Fruit fly (Drosophila melanogaster): ENCODE results near the gene CG32086.
A peak's percentile ranks its signal among the peaks of the same experiment; 100 is the strongest.

CG32086 gene

dm6 chr3L:11609153-11609809 is 25.4 kb upstream of the CG32086 start, which contains the start of gene Duba (continued):
- peak; percentile 51 for TF ChIP-seq pzg (GFP tag; optimal IDR thresholded peaks at IDR 0.05)
- TF ChIP-seq gfzf (GFP tag; optimal IDR thresholded peaks at IDR 0.05) = peak; percentile 86
- no peak for TF ChIP-seq lola (GFP tag; optimal IDR thresholded peaks at IDR 0.05)
- TF ChIP-seq Hr3 (GFP tag; optimal IDR thresholded peaks at IDR 0.05) = no peak
- no peak for TF ChIP-seq gcm2 (GFP tag; optimal IDR thresholded peaks at IDR 0.05)
- no peak for TF ChIP-seq HmgZ (tag; optimal IDR thresholded peaks at IDR 0.05)
- peak; percentile 27; the same call in 1 of the 2 replicates for TF ChIP-seq Ptx1 (GFP tag; IDR thresholded peaks at IDR 0.05)
- peak; percentile 29; the same call in 1 of the 2 replicates for TF ChIP-seq Bgb (GFP tag; IDR thresholded peaks at IDR 0.05; ENCODE audit: partially characterized antibody)
- no peak for TF ChIP-seq tll (GFP tag; optimal IDR thresholded peaks at IDR 0.05)
- peak; percentile 83 for TF ChIP-seq MESR4 (GFP tag; optimal IDR thresholded peaks at IDR 0.05)
- no peak for TF ChIP-seq Jarid2 (GFP tag; optimal IDR thresholded peaks at IDR 0.05)
- no peak for TF ChIP-seq gsb (GFP tag; IDR thresholded peaks at IDR 0.05)
- TF ChIP-seq CG13287 (GFP tag; IDR thresholded peaks at IDR 0.05; ENCODE audit: partially characterized antibody) = peak; percentile 15; the same call in 1 of the 2 replicates
- peak; percentile 71 for TF ChIP-seq Med (GFP tag)
- no peak for TF ChIP-seq Aef1 (GFP tag; IDR thresholded peaks at IDR 0.05)
- no peak for TF ChIP-seq E2f2 (GFP tag; IDR thresholded peaks at IDR 0.05)
- no peak for TF ChIP-seq CG6854 (GFP tag; optimal IDR thresholded peaks at IDR 0.05)
- TF ChIP-seq btn (GFP tag; optimal IDR thresholded peaks at IDR 0.05) = no peak
- no peak for TF ChIP-seq en (GFP tag; optimal IDR thresholded peaks at IDR 0.05)
- TF ChIP-seq esg (GFP tag; conservative IDR thresholded peaks at IDR 0.05) = no peak
- peak; percentile 89 for TF ChIP-seq CG2116 (GFP tag; optimal IDR thresholded peaks at IDR 0.05)
- TF ChIP-seq so (GFP tag; IDR thresholded peaks at IDR 0.05) = no peak
- TF ChIP-seq run (tag; optimal IDR thresholded peaks at IDR 0.05) = no peak
- no peak for TF ChIP-seq caup (GFP tag; optimal IDR thresholded peaks at IDR 0.05; ENCODE audit: severe bottlenecking)
- TF ChIP-seq dimm (GFP tag; IDR thresholded peaks at IDR 0.05) = no peak
- TF ChIP-seq dmrt11E (tag; optimal IDR thresholded peaks at IDR 0.05) = no peak
- TF ChIP-seq slbo (GFP tag; IDR thresholded peaks at IDR 0.05) = peak; percentile 42; the same call in 1 of the 2 replicates
- peak; percentile 24 for TF ChIP-seq Xbp1 (GFP tag; optimal IDR thresholded peaks at IDR 0.05)
- TF ChIP-seq Sin3A (optimal IDR thresholded peaks at IDR 0.05) = no peak
- TF ChIP-seq CTCF (GFP tag; optimal IDR thresholded peaks at IDR 0.05) = peak; percentile 73
- peak; percentile 56 for TF ChIP-seq Lhr (GFP tag; optimal IDR thresholded peaks at IDR 0.05)
- no peak for TF ChIP-seq pho (GFP tag; optimal IDR thresholded peaks at IDR 0.05)
- no peak for TF ChIP-seq CG31388 (GFP tag; optimal IDR thresholded peaks at IDR 0.05)

dm6 chr3L:11604227-11604626 is 20.4 kb upstream of the CG32086 start:
- TF ChIP-seq Dfd (GFP tag; optimal IDR thresholded peaks at IDR 0.05) (peak in 1 of 2 experiments; percentile 83), eve (GFP tag; optimal IDR thresholded peaks at IDR 0.05) (no peak)

- no peak for TF ChIP-seq tna (GFP tag; IDR thresholded peaks at IDR 0.05; ENCODE audit: partially characterized antibody)
- TF ChIP-seq CG34224 (GFP tag; IDR thresholded peaks at IDR 0.05; ENCODE audit: partially characterized antibody) = no peak
- TF ChIP-seq ase (GFP tag; IDR thresholded peaks at IDR 0.05) = no peak
- no peak for TF ChIP-seq B-H2 (GFP tag; optimal IDR thresholded peaks at IDR 0.05)
- peak; percentile 36 for TF ChIP-seq CG13894 (tag; optimal IDR thresholded peaks at IDR 0.05)
- TF ChIP-seq CG10543 (GFP tag; optimal IDR thresholded peaks at IDR 0.05) = no peak
- TF ChIP-seq mam (GFP tag; optimal IDR thresholded peaks at IDR 0.05) = no peak
- no peak for TF ChIP-seq gfzf (GFP tag; optimal IDR thresholded peaks at IDR 0.05)
- TF ChIP-seq CG7357 (GFP tag; IDR thresholded peaks at IDR 0.05) = no peak
- TF ChIP-seq stc (GFP tag; IDR thresholded peaks at IDR 0.05) = no peak
- no peak for TF ChIP-seq pfk (GFP tag; optimal IDR thresholded peaks at IDR 0.05)
- TF ChIP-seq otp (GFP tag; IDR thresholded peaks at IDR 0.05) = no peak
- TF ChIP-seq al (GFP tag; IDR thresholded peaks at IDR 0.05) = no peak
- TF ChIP-seq onecut (GFP tag; IDR thresholded peaks at IDR 0.05) = peak; percentile 34; the same call in 1 of the 2 replicates
- TF ChIP-seq Lpt (GFP tag; optimal IDR thresholded peaks at IDR 0.05) = no peak
- TF ChIP-seq Dp (GFP tag; optimal IDR thresholded peaks at IDR 0.05) = no peak
Measured at dm6 chr3L:11602040-11602439, 18.2 kb upstream of the CG32086 start.
